Worm (Caenorhabditis elegans): ENCODE data around the gene tag-51.

Gene tag-51

ce11 chrIII:833711-834442 lies 20.1 kb upstream of the tag-51 start (continued):
- no peak for TF ChIP-seq lir-3 (tag; optimal IDR thresholded peaks at IDR 0.05)
- peak; percentile 85 for TF ChIP-seq rbr-2 (tag; optimal IDR thresholded peaks at IDR 0.05)
- TF ChIP-seq vab-7 (GFP tag; IDR thresholded peaks at IDR 0.05) = peak; percentile 50; the same call in 1 of the 2 replicates
- 0 out of 2 replicates have a peak, but pooled peaks have one; percentile 48 for TF ChIP-seq D1046.2 (GFP tag; IDR thresholded peaks at IDR 0.05)
- TF ChIP-seq hlh-11 (tag; optimal IDR thresholded peaks at IDR 0.05) = peak; percentile 98
- peak; percentile 78 to 92 for TF ChIP-seq lsy-2 (tag; optimal IDR thresholded peaks at IDR 0.05)
- peak; percentile 99 for TF ChIP-seq aha-1 (tag)
- TF ChIP-seq madf-5 (GFP tag; IDR thresholded peaks at IDR 0.05) = peak in 1 of 2 experiments; percentile 52; a peak in 1 of 4 replicates
- TF ChIP-seq nhr-11 (tag; optimal IDR thresholded peaks at IDR 0.05) = peak; percentile 96
- no peak for TF ChIP-seq lim-7 (GFP tag; IDR thresholded peaks at IDR 0.05)
- TF ChIP-seq hmg-1.1 (GFP tag; IDR thresholded peaks at IDR 0.05) = peak; percentile 90
- no peak for TF ChIP-seq F26F4.8 (GFP tag; conservative IDR thresholded peaks at IDR 0.05)
- no peak for TF ChIP-seq daf-19 (GFP tag; conservative IDR thresholded peaks at IDR 0.05)
- TF ChIP-seq F49E8.2 (tag; optimal IDR thresholded peaks at IDR 0.05; ENCODE audit: borderline replicate concordance) = no peak
- TF ChIP-seq snpc-4 (tag; optimal IDR thresholded peaks at IDR 0.05) = no peak
- TF ChIP-seq R02D3.7 (tag; optimal IDR thresholded peaks at IDR 0.05) = no peak
- peak; percentile 70 for TF ChIP-seq saeg-2 (GFP tag; IDR thresholded peaks at IDR 0.05)
- peak in 1 of 2 experiments; percentile 38 for TF ChIP-seq ZK546.5 (tag; optimal IDR thresholded peaks at IDR 0.05)
- no peak for TF ChIP-seq egl-27 (tag; optimal IDR thresholded peaks at IDR 0.05)
- no peak for TF ChIP-seq ceh-44 (GFP tag; IDR thresholded peaks at IDR 0.05)
- peak; percentile 88 for TF ChIP-seq ceh-20 (GFP tag; IDR thresholded peaks at IDR 0.05)
- no peak for TF ChIP-seq nhr-111 (GFP tag; optimal IDR thresholded peaks at IDR 0.05)
- peak; percentile 98 for TF ChIP-seq nhr-28 (tag; optimal IDR thresholded peaks at IDR 0.05)

DNA sequence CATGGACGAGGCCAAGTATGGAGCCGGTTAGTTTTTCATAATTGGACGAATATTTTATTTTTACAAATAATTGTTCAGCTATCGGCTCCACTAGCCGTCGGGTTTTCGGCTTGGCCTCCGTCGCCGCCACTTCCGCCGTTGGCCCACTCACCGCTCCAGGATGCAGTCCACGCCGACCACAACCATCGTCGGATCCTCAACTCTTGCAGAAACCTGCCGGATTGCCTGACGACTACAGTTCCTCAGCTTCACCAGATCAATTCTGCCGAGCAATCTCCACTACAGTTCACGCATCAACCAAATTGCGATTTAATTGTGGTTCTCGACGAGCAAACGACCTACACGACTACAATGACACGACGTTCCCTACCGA lies 19.6 kb upstream of the tag-51 start:
- no peak for TF ChIP-seq lin-29 (GFP tag; IDR thresholded peaks at IDR 0.05)
- TF ChIP-seq madf-9 (GFP tag; conservative IDR thresholded peaks at IDR 0.05) = no peak
- TF ChIP-seq T26A8.4 (GFP tag; IDR thresholded peaks at IDR 0.05) = peak; percentile 48; the same call in 1 of the 2 replicates
- TF ChIP-seq egl-43 (GFP tag; IDR thresholded peaks at IDR 0.05) = 0 out of 2 replicates have a peak, but pooled peaks have one; percentile 56
- TF ChIP-seq unc-130 (GFP tag; optimal IDR thresholded peaks at IDR 0.05) = no peak
- peak; percentile 90 for TF ChIP-seq set-16 (GFP tag; IDR thresholded peaks at IDR 0.05)
- no peak for TF ChIP-seq ctbp-1 (GFP tag; IDR thresholded peaks at IDR 0.05)
- 0 out of 2 replicates have a peak, but pooled peaks have one; percentile 2 for TF ChIP-seq ZK337.2 (GFP tag; IDR thresholded peaks at IDR 0.05)
- 0 out of 4 replicates have a peak, but pooled peaks of 1 of the 2 experiments have one; percentile 31 for TF ChIP-seq madf-5 (GFP tag; IDR thresholded peaks at IDR 0.05)
- TF ChIP-seq daf-16 (GFP tag; optimal IDR thresholded peaks at IDR 0.05) = no peak
- TF ChIP-seq daf-16 (tag; optimal IDR thresholded peaks at IDR 0.05) = no peak
- TF ChIP-seq zfp-2 (tag; optimal IDR thresholded peaks at IDR 0.05) = no peak
- no peak for TF ChIP-seq F44E2.7 (GFP tag; IDR thresholded peaks at IDR 0.05)
- peak; percentile 8 for TF ChIP-seq duxl-1 (tag; optimal IDR thresholded peaks at IDR 0.05; ENCODE audit: poor library complexity)
- TF ChIP-seq php-3 (GFP tag; IDR thresholded peaks at IDR 0.05) = 0 out of 2 replicates have a peak, but pooled peaks have one; percentile 23
- TF ChIP-seq dve-1 (tag; optimal IDR thresholded peaks at IDR 0.05; ENCODE audit: insufficient read depth) = peak; percentile 9
- no peak for TF ChIP-seq arid-1 (GFP tag; conservative IDR thresholded peaks at IDR 0.05)
- TF ChIP-seq hmg-1.1 (GFP tag; IDR thresholded peaks at IDR 0.05) = 0 out of 2 replicates have a peak, but pooled peaks have one; percentile 13
- TF ChIP-seq mes-2 (tag; optimal IDR thresholded peaks at IDR 0.05; ENCODE audit: poor library complexity, severe bottlenecking) = peak; percentile 23
- no peak for TF ChIP-seq rbr-2 (tag; optimal IDR thresholded peaks at IDR 0.05)
- TF ChIP-seq dmd-9 (GFP tag; IDR thresholded peaks at IDR 0.05) = 0 out of 2 replicates have a peak, but pooled peaks have one; percentile 8
- peak; percentile 97 for TF ChIP-seq aha-1 (tag)
- TF ChIP-seq jun-1 (tag; optimal IDR thresholded peaks at IDR 0.05) = no peak
